Worm (Caenorhabditis elegans): ENCODE measurements around the gene Y38F1A.7.

The Y38F1A.7 gene

ce11 chrII:12981980-12982575 lies 15.5 kb downstream of the Y38F1A.7 start:
- TF ChIP-seq unc-62 (GFP tag; optimal IDR thresholded peaks at IDR 0.05): no peak

- TF ChIP-seq unc-62 (GFP tag; optimal IDR thresholded peaks at IDR 0.05): no peak
These were observed 17.4 kb downstream of the Y38F1A.7 start, which contains the start of gene cyd-1 for ce11 chrII:12980212-12980611. TSS of gene cyd-1 (plus strand) at chrII:12980591.

- TF ChIP-seq unc-62 (GFP tag; optimal IDR thresholded peaks at IDR 0.05): no peak
These were observed 18.9 kb downstream of the Y38F1A.7 start for ce11 chrII:12978658-12979057.

ce11 chrII:12969622-12970021 lies 28.0 kb downstream of the Y38F1A.7 start, which contains the start of gene Y38F1A.4:
TSS of gene Y38F1A.4 (minus strand) at chrII:12969722.
- TF ChIP-seq unc-62 (GFP tag; optimal IDR thresholded peaks at IDR 0.05): no peak

ce11 chrII:12968448-12968969 lies 29.1 kb downstream of the Y38F1A.7 start:
- TF ChIP-seq unc-62 (GFP tag; optimal IDR thresholded peaks at IDR 0.05): no peak

ce11 chrII:12966274-12966673 lies 31.3 kb downstream of the Y38F1A.7 start:
- TF ChIP-seq unc-62 (GFP tag; optimal IDR thresholded peaks at IDR 0.05): no peak

ce11 chrII:12965589-12965988 lies 32.0 kb downstream of the Y38F1A.7 start:
- no peak for TF ChIP-seq unc-62 (GFP tag; optimal IDR thresholded peaks at IDR 0.05)

- no peak for TF ChIP-seq unc-62 (GFP tag; optimal IDR thresholded peaks at IDR 0.05)
These were observed 32.2 kb downstream of the Y38F1A.7 start, which contains the start of gene ptr-18 for ce11 chrII:12965538-12965588. TSS of gene ptr-18 (plus strand) at chrII:12965546.

ce11 chrII:12965138-12965537 lies 32.5 kb downstream of the Y38F1A.7 start:
- no peak for TF ChIP-seq unc-62 (GFP tag; optimal IDR thresholded peaks at IDR 0.05)

- no peak for TF ChIP-seq unc-62 (GFP tag; optimal IDR thresholded peaks at IDR 0.05)
These were observed 35.9 kb downstream of the Y38F1A.7 start for ce11 chrII:12961743-12962142.

- TF ChIP-seq unc-62 (GFP tag; optimal IDR thresholded peaks at IDR 0.05): no peak
These were observed 36.3 kb downstream of the Y38F1A.7 start for ce11 chrII:12961293-12961692.

ce11 chrII:12960206-12960605 lies 37.4 kb downstream of the Y38F1A.7 start:
- TF ChIP-seq unc-62 (GFP tag; optimal IDR thresholded peaks at IDR 0.05): no peak

ce11 chrII:12954670-12955069 lies 42.9 kb downstream of the Y38F1A.7 start, which contains the start of the genes Y38F1A.1 and Y38F1A.2:
TSS of gene Y38F1A.1 (minus strand) at chrII:12954770.
TSS of gene Y38F1A.2 (plus strand) at chrII:12954958.
- no peak for TF ChIP-seq unc-62 (GFP tag; optimal IDR thresholded peaks at IDR 0.05)

- no peak for TF ChIP-seq unc-62 (GFP tag; optimal IDR thresholded peaks at IDR 0.05)
These were observed 44.3 kb downstream of the Y38F1A.7 start for ce11 chrII:12953297-12953696.

- TF ChIP-seq unc-62 (GFP tag; optimal IDR thresholded peaks at IDR 0.05): no peak
These were observed 49.4 kb downstream of the Y38F1A.7 start, which contains the start of gene F58G1.7 for ce11 chrII:12948158-12948557. TSS of gene F58G1.7 (minus strand) at chrII:12948258.
